Fruit fly (Drosophila melanogaster): ENCODE data around the gene CG15696.

CG15696 gene

DNA sequence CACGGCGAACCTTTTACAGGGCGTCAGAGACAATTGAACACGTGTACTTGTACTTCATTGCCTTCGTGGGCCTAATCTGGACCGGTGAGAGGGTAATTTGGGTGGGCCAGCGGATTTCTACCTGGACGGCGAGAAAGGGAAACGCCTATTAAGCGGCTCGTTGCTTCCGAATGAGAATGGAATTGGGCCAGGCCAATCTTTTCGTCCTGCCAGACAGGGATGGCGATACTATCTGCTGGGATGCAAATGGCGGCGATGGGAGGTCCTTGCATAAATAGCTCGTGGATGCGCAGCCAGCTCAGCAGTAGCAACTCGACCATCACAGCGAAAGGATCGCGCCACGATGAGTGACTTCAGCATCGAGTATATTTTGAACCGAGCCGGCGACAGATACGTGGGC, at the start of gene CG15696:
Gene CG15696 (plus strand): TSS at position 301 of the 400 bp plus-strand sequence.
- no peak for TF ChIP-seq CTCF (optimal IDR thresholded peaks at IDR 0.05)
- no peak for TF ChIP-seq CG8478 (optimal IDR thresholded peaks at IDR 0.05)

DNA sequence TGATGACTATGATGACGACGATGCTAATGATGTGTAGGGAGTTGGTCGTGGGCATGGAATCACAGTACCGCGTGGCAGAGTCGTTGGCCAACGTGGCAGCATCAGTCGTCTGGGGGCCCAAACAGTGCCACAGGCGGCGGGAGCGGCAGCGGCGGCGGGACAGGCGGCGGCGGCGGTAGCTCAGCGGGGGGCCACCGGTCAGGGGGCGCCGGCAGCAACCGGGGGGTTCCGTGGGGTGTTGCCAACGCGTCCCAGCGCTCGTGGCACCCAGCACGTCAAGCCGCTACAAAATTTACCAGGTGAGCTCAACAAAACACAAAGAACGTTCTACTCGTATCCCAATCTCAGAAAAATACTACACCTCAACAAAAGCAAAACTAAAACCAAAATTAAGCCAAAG, 44.6 kb upstream of the CG15696 start:
- TF ChIP-seq CTCF (optimal IDR thresholded peaks at IDR 0.05) (no peak), CG8478 (optimal IDR thresholded peaks at IDR 0.05) (no peak)

DNA sequence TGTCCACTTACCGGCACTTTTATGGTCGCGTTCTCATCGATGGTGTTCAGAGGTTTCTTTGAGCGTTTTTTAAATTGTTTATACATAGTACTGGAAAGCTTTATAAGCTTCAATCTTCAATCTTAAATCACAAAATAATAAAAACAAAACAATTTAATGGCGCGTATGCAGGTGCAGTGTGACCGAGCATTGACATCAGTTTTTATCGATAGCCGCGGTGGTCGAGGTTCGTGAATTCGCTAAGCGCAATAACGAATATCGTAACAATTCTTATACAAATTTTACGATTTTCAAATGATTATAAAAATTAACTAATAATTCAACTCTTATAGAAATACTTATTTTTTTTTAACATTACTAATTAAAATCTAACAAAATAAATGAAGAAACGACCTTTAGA, 30.9 kb upstream of the CG15696 start, which contains the start of gene Fancd2:
Gene Fancd2 (minus strand): TSS at position 183 of the 400 bp plus-strand sequence.
- no peak for TF ChIP-seq CG8478 (optimal IDR thresholded peaks at IDR 0.05)
- peak in 1 of 2 experiments; percentile 40 for TF ChIP-seq CTCF (optimal IDR thresholded peaks at IDR 0.05)

DNA sequence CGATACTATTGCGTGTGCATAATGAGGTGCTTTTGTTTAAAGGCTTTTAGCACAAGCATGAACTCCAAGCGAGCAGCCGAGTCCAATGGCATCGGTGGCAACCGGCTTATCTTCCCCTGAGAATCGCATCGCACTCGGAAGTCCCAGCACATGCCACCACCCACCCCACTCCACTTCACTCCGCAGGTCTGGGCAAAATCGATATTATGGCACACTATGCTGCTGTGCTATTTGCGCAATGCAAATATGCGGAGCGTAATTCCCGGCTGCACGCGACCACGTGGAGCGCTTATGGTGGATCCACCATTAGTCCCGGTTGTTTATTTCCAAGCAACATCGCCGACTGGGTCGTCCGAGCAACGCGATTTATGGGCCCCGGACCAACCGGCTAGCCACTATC, 28.6 kb upstream of the CG15696 start:
- TF ChIP-seq CG8478 (optimal IDR thresholded peaks at IDR 0.05) (no peak), CTCF (optimal IDR thresholded peaks at IDR 0.05) (no peak)

DNA sequence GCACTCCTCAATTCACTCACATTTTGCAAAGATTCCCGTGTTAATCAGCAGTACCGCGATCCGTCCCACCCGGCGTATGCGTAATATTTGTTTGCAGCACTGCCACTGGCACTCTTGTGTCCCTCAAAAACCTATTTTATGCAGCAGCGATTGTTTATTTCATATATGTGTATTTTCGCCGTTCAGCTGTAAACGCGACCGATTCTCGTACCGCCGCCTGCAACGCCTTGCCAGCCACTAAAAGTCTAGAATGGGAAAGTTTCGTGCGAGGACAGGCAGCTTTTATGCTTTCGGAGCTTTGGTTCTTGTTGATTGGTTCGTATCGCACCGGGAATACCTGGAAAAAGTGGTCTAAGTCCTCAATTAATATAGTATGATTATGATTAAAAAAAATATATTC, 28.2 kb upstream of the CG15696 start, which contains the start of gene CG17270:
Gene CG17270 (minus strand): TSS at position 241 of the 400 bp plus-strand sequence.
- TF ChIP-seq CG8478 (optimal IDR thresholded peaks at IDR 0.05), result no peak
- TF ChIP-seq CTCF (optimal IDR thresholded peaks at IDR 0.05), result no peak

DNA sequence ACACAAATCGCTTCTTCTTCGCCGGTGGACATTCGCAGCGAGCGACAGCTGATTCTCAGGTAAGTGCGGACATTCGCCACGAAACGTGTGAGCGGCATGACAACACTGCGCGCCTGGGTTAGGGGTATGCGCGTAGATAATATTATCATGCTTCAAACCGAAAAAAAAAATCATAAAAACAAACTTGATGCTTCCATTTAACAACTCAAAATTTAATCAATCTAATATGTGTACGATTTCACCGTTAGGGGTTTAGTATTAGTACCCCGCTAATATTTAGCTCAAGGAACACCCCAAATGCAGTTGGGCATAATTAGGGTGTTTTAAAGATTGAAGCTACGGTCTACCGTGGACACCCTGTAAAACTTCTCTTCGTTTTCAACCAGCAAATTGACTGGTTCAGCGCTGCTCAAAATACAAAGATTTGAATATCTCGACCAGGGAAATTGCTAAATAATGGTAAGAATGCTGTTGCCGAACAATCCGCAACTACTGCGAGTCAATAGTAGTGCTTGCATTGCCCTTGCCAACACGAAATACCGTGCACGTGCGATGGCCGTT, 25.0 kb upstream of the CG15696 start, which contains the start of the genes CG17271 and RpS20:
Gene CG17271 (minus strand): TSS at position 34 of the 561 bp plus-strand sequence.
Gene RpS20 (plus strand): TSS at position 367 of the 561 bp plus-strand sequence.
- TF ChIP-seq CG8478 (optimal IDR thresholded peaks at IDR 0.05) (no peak), CTCF (optimal IDR thresholded peaks at IDR 0.05) (peak; percentile 23 to 49)

DNA sequence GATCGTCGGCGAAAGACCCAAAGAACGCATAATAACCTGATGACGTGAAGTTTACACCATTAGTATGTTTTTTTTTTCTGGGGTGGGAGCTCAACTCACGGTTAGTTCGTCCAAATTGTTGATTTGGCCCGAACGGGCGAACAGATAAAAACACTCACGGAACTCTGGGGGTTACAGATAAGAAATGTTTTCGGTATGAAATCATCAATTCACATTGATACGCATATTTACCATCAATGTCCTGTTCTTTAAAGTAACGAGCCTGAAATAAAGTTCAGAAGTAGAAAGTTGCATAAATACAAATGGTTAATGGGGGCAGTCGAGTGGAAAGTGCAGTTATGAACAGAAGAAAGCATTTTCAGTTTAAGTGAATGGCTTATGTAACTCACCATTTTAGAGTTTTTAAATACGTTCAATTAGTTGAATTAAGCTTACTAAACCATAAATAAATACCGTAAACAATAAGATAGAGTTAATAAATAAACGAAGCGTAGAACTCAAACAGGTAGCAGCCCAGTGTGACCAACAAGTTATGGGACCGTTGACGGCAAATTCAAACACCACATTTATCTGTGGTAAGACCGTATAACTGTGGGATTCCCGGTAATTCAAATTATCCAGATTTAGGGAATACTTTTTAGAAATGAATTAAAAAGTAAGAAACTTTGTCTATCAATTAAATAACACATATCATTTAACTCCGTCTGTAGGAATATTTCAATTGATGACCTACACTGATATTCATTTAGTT, 23.0 kb upstream of the CG15696 start, which contains the start of gene CG17272:
Gene CG17272 (minus strand): TSS at position 536 of the 751 bp plus-strand sequence.
- TF ChIP-seq CG8478 (optimal IDR thresholded peaks at IDR 0.05), result no peak
- TF ChIP-seq CTCF (optimal IDR thresholded peaks at IDR 0.05), result no peak

DNA sequence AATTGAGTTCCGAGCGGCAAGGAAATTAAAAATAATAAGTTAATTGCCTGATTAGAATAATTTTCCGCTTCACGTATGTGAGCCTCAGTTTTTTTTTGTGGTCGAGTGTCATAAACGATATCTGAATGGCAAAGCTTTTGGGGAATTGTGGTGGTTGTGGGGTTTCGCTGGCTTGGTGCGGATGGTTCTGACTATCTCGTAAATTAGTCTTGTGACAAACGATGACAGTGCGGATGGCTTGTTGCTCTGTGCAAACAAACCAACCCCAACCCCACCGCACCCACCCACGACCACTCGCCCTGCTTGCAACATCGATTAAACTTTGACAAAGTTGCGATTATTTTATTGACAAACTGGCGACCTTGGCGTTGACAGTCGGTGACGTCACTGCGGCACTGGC, 19.9 kb upstream of the CG15696 start:
- TF ChIP-seq CG8478 (optimal IDR thresholded peaks at IDR 0.05) (no peak), CTCF (optimal IDR thresholded peaks at IDR 0.05) (no peak)

DNA sequence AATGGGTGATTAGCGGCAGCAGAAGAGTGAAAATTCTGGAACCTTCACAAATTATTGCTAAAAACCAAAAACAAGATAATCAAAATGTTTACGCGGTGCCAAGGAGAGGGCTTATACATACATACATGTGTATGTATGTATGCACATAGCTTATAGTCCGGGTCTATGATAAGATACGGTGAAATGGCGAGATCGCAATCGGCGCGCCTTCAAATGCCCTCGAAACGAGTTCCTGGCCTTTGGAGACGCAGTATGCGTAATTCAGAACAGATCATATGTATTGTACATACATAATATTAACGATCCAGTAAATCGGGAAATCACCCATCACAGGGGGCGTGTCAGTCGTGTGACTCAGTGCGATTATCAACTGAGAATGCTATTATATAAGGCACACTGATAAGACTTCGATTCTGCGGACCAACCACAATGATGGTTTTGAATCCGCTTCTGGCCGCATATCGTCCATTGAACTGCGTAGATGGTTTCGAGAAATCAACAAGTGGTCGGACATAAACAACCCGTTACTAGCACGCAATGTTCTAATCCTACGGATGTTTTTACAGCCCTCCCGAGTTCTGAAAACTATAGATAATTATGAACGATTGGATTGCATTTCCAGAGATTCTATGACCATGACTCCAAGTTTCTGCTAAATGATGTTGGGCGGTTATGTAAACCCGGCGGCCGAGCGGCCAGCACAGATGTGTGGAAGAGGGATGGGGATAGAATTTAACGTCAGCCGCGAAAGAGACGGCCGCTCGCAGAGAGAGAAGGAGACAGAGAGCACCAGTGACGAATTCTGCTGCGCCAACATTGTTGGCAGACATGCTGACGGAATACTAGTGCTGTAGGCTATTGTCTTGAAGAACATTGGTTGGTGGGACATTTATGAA, 18.1 kb upstream of the CG15696 start:
- TF ChIP-seq CG8478 (optimal IDR thresholded peaks at IDR 0.05) (no peak), CTCF (optimal IDR thresholded peaks at IDR 0.05) (peak in 1 of 2 experiments; percentile 12)

DNA sequence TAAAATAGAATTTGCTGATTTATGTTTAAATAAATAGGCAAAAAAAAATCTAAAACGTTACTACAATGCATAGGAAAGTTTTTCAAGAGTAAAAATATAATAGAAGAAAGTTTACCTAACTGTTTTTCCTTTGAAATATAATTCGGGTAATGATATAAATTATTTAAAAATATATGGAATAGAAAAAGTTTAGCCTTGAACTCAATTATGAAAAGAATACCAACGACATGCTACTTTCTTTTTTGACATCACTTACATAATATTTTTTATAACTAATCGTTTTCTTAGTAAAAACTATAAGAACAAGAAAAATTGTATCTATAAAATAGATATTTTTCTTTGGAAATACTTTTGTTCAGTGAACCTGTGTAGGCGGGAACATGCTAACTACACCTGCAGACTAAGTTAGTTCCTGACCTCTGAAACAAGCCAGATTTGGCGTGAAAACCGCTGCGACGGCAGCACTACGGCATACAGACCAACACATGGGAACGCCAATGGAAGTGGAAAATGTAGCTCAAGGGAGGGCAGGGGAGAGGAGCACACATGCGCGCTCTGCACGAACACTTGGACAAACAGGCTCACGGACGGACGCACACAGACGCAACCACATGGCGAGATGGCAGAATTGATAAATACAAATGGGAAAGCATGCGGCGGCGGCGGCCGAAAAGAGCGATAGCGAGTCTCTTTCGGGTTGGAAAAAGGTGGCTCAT, 17.3 kb upstream of the CG15696 start:
- TF ChIP-seq CG8478 (optimal IDR thresholded peaks at IDR 0.05), result no peak
- no peak for TF ChIP-seq CTCF (optimal IDR thresholded peaks at IDR 0.05)

DNA sequence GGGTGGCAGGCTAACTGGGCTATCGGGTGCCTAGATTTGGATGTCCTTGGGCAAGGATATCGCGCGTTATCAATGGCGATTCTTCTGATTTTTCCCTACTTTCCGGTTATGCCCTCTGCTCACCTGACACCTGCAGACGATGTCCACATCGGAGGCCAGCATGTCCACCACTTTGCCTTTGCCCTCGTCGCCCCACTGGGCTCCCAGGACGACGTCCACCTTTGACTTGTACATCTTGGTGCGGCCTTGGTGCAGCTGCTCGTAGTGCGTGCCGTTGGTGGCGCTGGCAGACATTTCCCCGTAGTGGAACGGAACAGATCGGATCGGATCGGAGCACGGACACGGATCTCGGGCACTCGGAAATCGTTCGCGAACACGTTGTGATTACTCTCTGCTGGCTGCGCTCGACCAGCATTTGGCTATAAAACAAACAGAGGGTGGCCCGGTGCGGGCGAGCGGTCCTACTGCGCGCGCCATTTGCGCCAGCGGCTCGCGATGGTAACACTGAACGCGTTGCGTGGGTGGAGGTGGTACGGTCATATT, 16.6 kb upstream of the CG15696 start, which contains the start of gene Adss:
Gene Adss (minus strand): TSS at position 428 of the 543 bp plus-strand sequence.
- TF ChIP-seq CG8478 (optimal IDR thresholded peaks at IDR 0.05) (no peak), CTCF (optimal IDR thresholded peaks at IDR 0.05) (peak; percentile 2 to 8)

DNA sequence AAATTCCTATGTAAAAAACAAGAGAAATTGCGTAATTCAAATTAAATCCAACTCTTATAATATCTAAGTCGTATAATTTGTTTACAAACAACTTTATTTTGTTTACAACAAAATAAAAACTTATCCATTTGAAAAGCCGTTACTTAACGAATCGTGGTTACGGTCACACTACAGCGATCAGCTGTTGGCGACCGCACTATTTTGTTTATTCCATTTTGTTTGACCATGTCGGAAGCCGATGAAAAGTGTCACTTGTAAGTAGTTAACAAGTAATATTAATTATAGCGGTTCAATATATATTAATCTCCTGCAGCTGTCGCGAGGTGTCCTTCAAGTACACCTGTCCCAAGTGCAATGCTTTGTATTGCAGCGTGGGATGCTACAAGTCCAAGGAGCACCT, 15.9 kb upstream of the CG15696 start, which contains the start of gene CG31223:
Gene CG31223 (plus strand): TSS at position 165 of the 400 bp plus-strand sequence.
- TF ChIP-seq CTCF (optimal IDR thresholded peaks at IDR 0.05), result no peak
- TF ChIP-seq CG8478 (optimal IDR thresholded peaks at IDR 0.05), result no peak

DNA sequence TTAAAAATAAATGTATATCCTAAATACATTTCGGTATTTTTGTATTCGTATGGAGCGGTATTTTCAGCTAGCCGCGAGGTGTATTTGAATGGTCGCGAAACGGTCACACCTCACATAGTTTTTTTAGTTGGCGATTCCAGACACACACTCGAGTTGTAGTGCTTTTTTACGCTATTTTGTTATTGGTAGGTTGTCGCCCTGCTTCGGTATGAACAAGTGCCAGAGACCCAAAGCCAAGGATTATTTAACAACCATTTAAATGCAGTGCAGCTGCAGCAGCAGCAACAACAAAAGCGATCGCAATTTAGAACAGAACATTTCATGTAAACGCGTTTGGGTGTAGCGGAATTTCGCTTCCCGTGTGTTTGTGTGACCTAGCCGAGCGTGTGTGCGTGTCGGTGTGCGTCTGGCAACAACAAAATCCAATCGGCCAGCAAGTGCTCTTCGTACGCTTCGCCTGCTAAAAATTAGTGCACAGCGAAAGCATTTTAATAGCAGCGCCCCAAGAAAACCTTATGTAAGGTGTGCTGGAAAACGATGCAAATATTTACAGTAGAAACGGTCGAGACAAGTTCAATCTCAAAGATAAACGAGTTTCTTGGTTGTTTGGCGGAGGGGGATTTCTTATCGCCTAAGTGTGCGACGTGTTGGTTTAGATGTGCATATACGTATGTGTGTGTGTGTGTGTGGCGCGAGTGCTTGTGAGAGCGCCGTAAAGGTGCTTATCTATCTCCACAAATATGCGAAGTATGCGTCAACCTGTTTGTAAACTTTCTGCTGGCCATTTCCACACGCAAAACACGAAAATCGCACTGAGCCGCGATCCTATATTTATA, 14.0 kb upstream of the CG15696 start, which contains the start of gene Synd:
Gene Synd (plus strand): TSS at position 111 of the 836 bp plus-strand sequence.
- peak in 1 of 2 experiments; percentile 41 for TF ChIP-seq CTCF (optimal IDR thresholded peaks at IDR 0.05)
- no peak for TF ChIP-seq CG8478 (optimal IDR thresholded peaks at IDR 0.05)

Data from S2 (cell line).